Fruit fly (Drosophila melanogaster): ENCODE measurements around the gene hay.

hay gene

DNA sequence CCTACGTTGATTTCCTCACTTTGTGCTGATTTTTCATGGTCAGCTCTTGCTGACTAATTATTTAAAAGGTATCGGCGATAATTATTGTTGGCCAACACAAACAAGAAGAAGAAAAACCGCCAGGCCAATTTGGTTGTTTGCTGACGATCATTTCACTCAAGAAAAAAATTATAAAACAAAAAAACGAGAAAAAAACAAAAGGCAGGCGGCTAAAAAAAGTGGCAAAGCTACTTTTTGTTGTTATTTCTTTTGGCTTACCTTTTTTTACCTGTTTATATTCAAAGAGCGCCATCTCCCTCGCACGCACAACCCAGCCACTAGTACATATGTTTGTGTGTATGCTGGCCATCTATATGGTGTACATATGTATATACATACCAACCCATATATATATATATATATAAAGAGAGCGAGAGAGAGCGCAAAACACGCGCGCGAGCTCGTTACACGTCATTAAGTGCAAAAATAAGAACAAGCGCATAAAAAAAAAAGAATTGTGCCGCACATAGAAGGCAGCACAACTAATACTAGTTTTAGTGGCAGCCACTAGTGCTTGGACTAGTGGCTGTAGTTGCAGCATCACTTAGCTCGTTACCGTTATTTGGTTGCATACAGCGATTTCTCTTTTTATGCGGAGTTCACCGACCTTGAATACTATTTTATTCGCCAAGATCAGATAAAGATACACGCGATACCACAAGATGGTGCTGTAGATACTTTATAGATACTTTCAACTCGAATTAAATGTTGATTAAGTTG lies 44.9 kb downstream of the hay start (continued):
- TF ChIP-seq CG17568 (GFP tag; optimal IDR thresholded peaks at IDR 0.05) = no peak
- TF ChIP-seq CG12219 (GFP tag; optimal IDR thresholded peaks at IDR 0.05) = no peak
- TF ChIP-seq mirr (GFP tag; optimal IDR thresholded peaks at IDR 0.05) = no peak
- TF ChIP-seq Hr78 (GFP tag; optimal IDR thresholded peaks at IDR 0.05) = no peak
- TF ChIP-seq CG3838 (GFP tag; optimal IDR thresholded peaks at IDR 0.05) = no peak
- no peak for TF ChIP-seq lmd (GFP tag; IDR thresholded peaks at IDR 0.05)
- TF ChIP-seq bsh (GFP tag; optimal IDR thresholded peaks at IDR 0.05) = peak in 1 of 2 experiments; percentile 52
- TF ChIP-seq amos (GFP tag; IDR thresholded peaks at IDR 0.05; ENCODE audit: partially characterized antibody) = no peak

DNA sequence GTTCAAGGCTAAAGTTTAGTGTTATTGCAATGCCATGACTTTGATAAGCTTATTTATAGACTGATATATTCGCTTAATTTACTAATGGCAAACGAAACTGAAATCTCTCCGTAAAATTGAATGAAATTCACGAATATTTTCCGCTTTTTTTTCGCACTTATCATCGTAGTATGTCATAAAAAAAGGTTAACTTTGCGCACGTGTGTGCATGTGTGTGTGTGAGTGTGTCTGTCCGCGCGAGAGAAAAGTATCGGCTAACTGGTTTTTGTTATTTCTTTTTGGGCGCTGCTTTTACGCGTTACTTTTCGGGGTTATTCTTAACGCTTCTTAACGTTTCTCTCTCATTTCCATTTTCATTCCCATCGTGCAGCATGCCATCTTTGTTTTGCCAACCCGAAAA lies 46.9 kb downstream of the hay start:
- TF ChIP-seq btn (GFP tag; optimal IDR thresholded peaks at IDR 0.05) (no peak), Bteb2 (GFP tag; optimal IDR thresholded peaks at IDR 0.05) (no peak), exex (tag; optimal IDR thresholded peaks at IDR 0.05) (peak; percentile 5), jigr1 (GFP tag; IDR thresholded peaks at IDR 0.05) (no peak), sqz (GFP tag; optimal IDR thresholded peaks at IDR 0.05) (peak; percentile 47), CG8089 (GFP tag; optimal IDR thresholded peaks at IDR 0.05) (no peak), abd-A (tag; optimal IDR thresholded peaks at IDR 0.05) (peak; percentile 22), CG12769 (tag; optimal IDR thresholded peaks at IDR 0.05) (peak; percentile 33), Abd-B (GFP tag; optimal IDR thresholded peaks at IDR 0.05) (no peak), Stat92E (GFP tag; optimal IDR thresholded peaks at IDR 0.05) (no peak), bigmax (GFP tag; optimal IDR thresholded peaks at IDR 0.05) (no peak), tll (GFP tag; optimal IDR thresholded peaks at IDR 0.05) (peak in 1 of 2 experiments; percentile 17), odd (GFP tag; optimal IDR thresholded peaks at IDR 0.05) (no peak), mirr (GFP tag; optimal IDR thresholded peaks at IDR 0.05) (no peak), slou (GFP tag; optimal IDR thresholded peaks at IDR 0.05) (no peak), chinmo (GFP tag; IDR thresholded peaks at IDR 0.05; ENCODE audit: partially characterized antibody) (peak; percentile 81; the same call in 1 of the 4 replicates), pb (GFP tag; optimal IDR thresholded peaks at IDR 0.05) (no peak), CG4707 (GFP tag; optimal IDR thresholded peaks at IDR 0.05) (no peak), cwo (GFP tag; optimal IDR thresholded peaks at IDR 0.05) (peak; percentile 42), nom (GFP tag; optimal IDR thresholded peaks at IDR 0.05) (no peak), tgo (GFP tag; IDR thresholded peaks at IDR 0.05) (no peak), CG17385 (GFP tag; optimal IDR thresholded peaks at IDR 0.05) (no peak), Sry-δ (GFP tag; optimal IDR thresholded peaks at IDR 0.05) (no peak), scrt (GFP tag; optimal IDR thresholded peaks at IDR 0.05) (no peak), CG6254 (GFP tag; optimal IDR thresholded peaks at IDR 0.05) (no peak), maf-S (GFP tag; optimal IDR thresholded peaks at IDR 0.05) (no peak), CG33557 (GFP tag; optimal IDR thresholded peaks at IDR 0.05) (no peak), MTF-1 (GFP tag; optimal IDR thresholded peaks at IDR 0.05; ENCODE audit: borderline replicate concordance) (no peak), CG11695 (GFP tag; IDR thresholded peaks at IDR 0.05) (no peak), Dfd (GFP tag; optimal IDR thresholded peaks at IDR 0.05) (no peak), Scr (GFP tag; IDR thresholded peaks at IDR 0.05; ENCODE audit: partially characterized antibody) (0 out of 2 replicates have a peak, but pooled peaks have one; percentile 11), lilli (GFP tag; optimal IDR thresholded peaks at IDR 0.05) (no peak), CG7556 (GFP tag; optimal IDR thresholded peaks at IDR 0.05) (no peak), CG14860 (GFP tag; IDR thresholded peaks at IDR 0.05; ENCODE audit: partially characterized antibody) (no peak), B-H2 (GFP tag; optimal IDR thresholded peaks at IDR 0.05) (no peak), ham (GFP tag; IDR thresholded peaks at IDR 0.05) (no peak), cg (GFP tag; optimal IDR thresholded peaks at IDR 0.05) (peak; percentile 54), Kr (GFP tag; optimal IDR thresholded peaks at IDR 0.05) (no peak), psq (GFP tag; optimal IDR thresholded peaks at IDR 0.05) (peak; percentile 9)
